Worm (Caenorhabditis elegans): ENCODE measurements around the gene syx-16.

syx-16 gene

ce11 chrIII:5199577-5199976 lies 9.3 kb downstream of the syx-16 start, which contains the start of gene emb-8:
TSS of gene emb-8 (minus strand) at chrIII:5199677.
- TF ChIP-seq snpc-4 (tag; optimal IDR thresholded peaks at IDR 0.05) (no peak), C34F6.9 (tag; optimal IDR thresholded peaks at IDR 0.05) (no peak), nhr-23 (tag; optimal IDR thresholded peaks at IDR 0.05) (no peak), ztf-11 (tag; optimal IDR thresholded peaks at IDR 0.05) (no peak), ZK546.5 (tag; optimal IDR thresholded peaks at IDR 0.05) (no peak), lin-39 (tag; optimal IDR thresholded peaks at IDR 0.05) (no peak), unc-39 (tag; optimal IDR thresholded peaks at IDR 0.05) (no peak), skn-1 (tag; optimal IDR thresholded peaks at IDR 0.05) (no peak), alr-1 (tag; optimal IDR thresholded peaks at IDR 0.05) (no peak), lin-13 (GFP tag; optimal IDR thresholded peaks at IDR 0.05) (no peak), zag-1 (tag; optimal IDR thresholded peaks at IDR 0.05) (no peak), unc-62 (GFP tag; optimal IDR thresholded peaks at IDR 0.05) (no peak), unc-55 (GFP tag; optimal IDR thresholded peaks at IDR 0.05) (no peak), nhr-77 (tag; optimal IDR thresholded peaks at IDR 0.05) (no peak), aly-2 (tag; optimal IDR thresholded peaks at IDR 0.05) (no peak), nhr-25 (tag; optimal IDR thresholded peaks at IDR 0.05) (no peak)

- TF ChIP-seq peb-1 (tag; optimal IDR thresholded peaks at IDR 0.05) (no peak), ama-1 (optimal IDR thresholded peaks at IDR 0.05) (peak; percentile 26), egl-27 (tag; optimal IDR thresholded peaks at IDR 0.05) (no peak), lin-13 (GFP tag; optimal IDR thresholded peaks at IDR 0.05) (no peak), nhr-129 (tag; optimal IDR thresholded peaks at IDR 0.05) (peak; percentile 57), ztf-4 (tag; optimal IDR thresholded peaks at IDR 0.05) (peak; percentile 66), sma-3 (GFP tag; optimal IDR thresholded peaks at IDR 0.05) (peak; percentile 2), mdl-1 (tag; optimal IDR thresholded peaks at IDR 0.05) (no peak), nhr-10 (tag; optimal IDR thresholded peaks at IDR 0.05) (no peak), zag-1 (tag; optimal IDR thresholded peaks at IDR 0.05) (no peak), crh-2 (tag; optimal IDR thresholded peaks at IDR 0.05) (peak; percentile 11)
Observed at ce11 chrIII:5196298-5197045, 12.4 kb downstream of the syx-16 start.

ce11 chrIII:5195690-5196089 lies 13.2 kb downstream of the syx-16 start, which contains the start of gene moc-6:
TSS of gene moc-6 (plus strand) at chrIII:5195990.
- TF ChIP-seq peb-1 (tag; optimal IDR thresholded peaks at IDR 0.05), result no peak
- TF ChIP-seq C34F6.9 (tag; optimal IDR thresholded peaks at IDR 0.05), result peak; percentile 32

ce11 chrIII:5193266-5193665 lies 15.6 kb downstream of the syx-16 start:
- TF ChIP-seq skn-1 (tag; optimal IDR thresholded peaks at IDR 0.05), result no peak
- TF ChIP-seq zag-1 (tag; optimal IDR thresholded peaks at IDR 0.05), result no peak
- no peak for TF ChIP-seq lin-13 (GFP tag; optimal IDR thresholded peaks at IDR 0.05)
- TF ChIP-seq fos-1 (tag; optimal IDR thresholded peaks at IDR 0.05), result no peak
- TF ChIP-seq nhr-129 (tag; optimal IDR thresholded peaks at IDR 0.05), result no peak
- TF ChIP-seq unc-62 (GFP tag; optimal IDR thresholded peaks at IDR 0.05), result no peak
- TF ChIP-seq unc-55 (GFP tag; optimal IDR thresholded peaks at IDR 0.05), result no peak
- no peak for TF ChIP-seq ZK546.5 (tag; optimal IDR thresholded peaks at IDR 0.05)
- no peak for TF ChIP-seq nhr-21 (tag; optimal IDR thresholded peaks at IDR 0.05)
- no peak for TF ChIP-seq nhr-23 (tag; optimal IDR thresholded peaks at IDR 0.05)
- TF ChIP-seq egl-27 (tag; optimal IDR thresholded peaks at IDR 0.05), result no peak
- no peak for TF ChIP-seq alr-1 (tag; optimal IDR thresholded peaks at IDR 0.05)
- no peak for TF ChIP-seq nhr-12 (tag; optimal IDR thresholded peaks at IDR 0.05)

ce11 chrIII:5190671-5191174 lies 18.2 kb downstream of the syx-16 start, which contains the start of gene hira-1:
TSS of gene hira-1 (plus strand) at chrIII:5191124.
- TF ChIP-seq lin-13 (GFP tag; optimal IDR thresholded peaks at IDR 0.05), result peak; percentile 17
- no peak for TF ChIP-seq dmd-4 (tag; optimal IDR thresholded peaks at IDR 0.05)
- TF ChIP-seq crh-2 (tag; optimal IDR thresholded peaks at IDR 0.05), result peak; percentile 38
- TF ChIP-seq peb-1 (tag; optimal IDR thresholded peaks at IDR 0.05), result no peak
- no peak for TF ChIP-seq lin-39 (tag; optimal IDR thresholded peaks at IDR 0.05)
- no peak for TF ChIP-seq nhr-23 (tag; optimal IDR thresholded peaks at IDR 0.05)
- no peak for TF ChIP-seq mab-5 (tag; optimal IDR thresholded peaks at IDR 0.05)
- TF ChIP-seq gmeb-1 (tag; optimal IDR thresholded peaks at IDR 0.05), result peak; percentile 47
- TF ChIP-seq unc-62 (GFP tag; optimal IDR thresholded peaks at IDR 0.05), result no peak
- peak; percentile 52 for TF ChIP-seq sem-4 (tag; optimal IDR thresholded peaks at IDR 0.05)
- TF ChIP-seq alr-1 (tag; optimal IDR thresholded peaks at IDR 0.05), result no peak
- no peak for TF ChIP-seq nhr-77 (tag; optimal IDR thresholded peaks at IDR 0.05)
- TF ChIP-seq nhr-237 (tag; optimal IDR thresholded peaks at IDR 0.05), result no peak
- no peak for TF ChIP-seq nhr-129 (tag; optimal IDR thresholded peaks at IDR 0.05)
- TF ChIP-seq C34F6.9 (tag; optimal IDR thresholded peaks at IDR 0.05), result peak; percentile 78
- TF ChIP-seq egl-27 (tag; optimal IDR thresholded peaks at IDR 0.05), result no peak
- TF ChIP-seq unc-55 (GFP tag; optimal IDR thresholded peaks at IDR 0.05), result peak; percentile 70
- peak in 1 of 2 experiments; percentile 56 for TF ChIP-seq lsy-2 (tag; optimal IDR thresholded peaks at IDR 0.05)
- no peak for TF ChIP-seq Y55F3AM.14 (GFP tag; optimal IDR thresholded peaks at IDR 0.05)
- TF ChIP-seq mbf-1 (tag; optimal IDR thresholded peaks at IDR 0.05), result no peak
- no peak for TF ChIP-seq aly-2 (tag; optimal IDR thresholded peaks at IDR 0.05)
